Worm (Caenorhabditis elegans) whole organism, L3 larva: Measurements from ENCODE around the gene C47E8.9.
A peak's percentile ranks its signal among the peaks of the same experiment; 100 is the strongest.

Experiments
- R02D3.7 ChIP-seq: fragments of 150-350 bp; optimal IDR thresholded peaks from 2 replicates; lab custom pipeline; 2014; ENCODE audit warnings: missing biosample characterization, missing genetic modification characterization
- ZK546.5 ChIP-seq: sonication (generic microtip); optimal IDR thresholded peaks from 2 replicates; lab custom pipeline; 2017; ENCODE audit warnings: missing biosample characterization, missing genetic modification characterization
- aly-2 ChIP-seq: fragments of 150-350 bp; optimal IDR thresholded peaks from 2 replicates; lab custom pipeline; 2014; ENCODE audit warnings: missing biosample characterization, missing genetic modification characterization
- ama-1 ChIP-seq: fragments of 150-350 bp; optimal IDR thresholded peaks from 2 replicates; lab custom pipeline; 2018
- ceh-16 ChIP-seq: sonication (generic microtip); optimal IDR thresholded peaks from 2 replicates; lab custom pipeline; 2017; ENCODE audit warnings: missing biosample characterization, missing genetic modification characterization
- ceh-28 ChIP-seq: fragments of 150-350 bp; optimal IDR thresholded peaks from 2 replicates; lab custom pipeline; 2014; ENCODE audit warnings: missing biosample characterization, missing genetic modification reagents, missing genetic modification characterization
- ceh-82 ChIP-seq: fragments of 150-350 bp; optimal IDR thresholded peaks from 2 replicates; lab custom pipeline; 2014; ENCODE audit warnings: missing biosample characterization, missing genetic modification characterization
- ceh-9 ChIP-seq: sonication (generic microtip); optimal IDR thresholded peaks from 2 replicates; lab custom pipeline; 2018; ENCODE audit warnings: missing biosample characterization, missing genetic modification characterization
- daf-12 ChIP-seq: fragments of 150-350 bp; optimal IDR thresholded peaks from 2 replicates; lab custom pipeline; 2014; ENCODE audit warnings: missing biosample characterization, missing genetic modification reagents, missing genetic modification characterization
- egl-5 ChIP-seq: fragments of 150-350 bp; optimal IDR thresholded peaks from 2 replicates; lab custom pipeline; 2017; ENCODE audit warnings: missing biosample characterization, missing genetic modification reagents, missing genetic modification characterization, inconsistent platforms
- elt-1 ChIP-seq: fragments of 150-350 bp; optimal IDR thresholded peaks from 2 replicates; lab custom pipeline; 2014; ENCODE audit warnings: missing biosample characterization, missing genetic modification characterization
- elt-3 ChIP-seq, 3 experiments: fragments of 150-350 bp in 1 of 3; sonication (generic microtip) in 2 of 3; optimal IDR thresholded peaks; 2 replicates in 2 of 3; 4 replicates in 1 of 3; lab custom pipeline; 2014 to 2017; ENCODE audit warnings: missing biosample characterization in 3 of 3, missing genetic modification characterization in 3 of 3
- eor-1 ChIP-seq, 2 experiments: fragments of 150-350 bp; optimal IDR thresholded peaks; 2 replicates each; lab custom pipeline; 2014 to 2018; ENCODE audit warnings: missing biosample characterization in 2 of 2, missing genetic modification characterization in 2 of 2
- fos-1 ChIP-seq: fragments of 150-350 bp; optimal IDR thresholded peaks from 2 replicates; lab custom pipeline; 2014; ENCODE audit warnings: missing biosample characterization, missing genetic modification characterization
- hmg-11 ChIP-seq: sonication (generic microtip); optimal IDR thresholded peaks from 2 replicates; lab custom pipeline; 2016; ENCODE audit warnings: missing genetic modification characterization, missing compliant biosample characterization
- jun-1 ChIP-seq: fragments of 150-350 bp; optimal IDR thresholded peaks from 2 replicates; lab custom pipeline; 2014; ENCODE audit warnings: missing biosample characterization, missing genetic modification reagents, missing genetic modification characterization
- lin-15B ChIP-seq: fragments of 150-350 bp; optimal IDR thresholded peaks from 2 replicates; lab custom pipeline; 2014; ENCODE audit warnings: missing biosample characterization, missing genetic modification characterization
- lsy-12 ChIP-seq: sonication (generic microtip); optimal IDR thresholded peaks from 2 replicates; lab custom pipeline; 2016; ENCODE audit warnings: mild to moderate bottlenecking, missing genetic modification characterization, missing compliant biosample characterization
- mdl-1 ChIP-seq: fragments of 150-350 bp; optimal IDR thresholded peaks from 2 replicates; lab custom pipeline; 2014; ENCODE audit warnings: missing biosample characterization, missing genetic modification characterization
- mml-1 ChIP-seq: fragments of 150-350 bp; sonication (generic microtip); optimal IDR thresholded peaks from 3 replicates; lab custom pipeline; 2014; ENCODE audit warnings: missing biosample characterization, missing genetic modification characterization
- nfya-1 ChIP-seq: sonication (generic microtip); optimal IDR thresholded peaks from 2 replicates; lab custom pipeline; 2017; ENCODE audit warnings: missing genetic modification characterization, mild to moderate bottlenecking, missing compliant biosample characterization, antibody characterized with exemption, moderate library complexity; ENCODE audit not compliant: insufficient read depth
- nhr-23 ChIP-seq: fragments of 150-350 bp; optimal IDR thresholded peaks from 2 replicates; lab custom pipeline; 2014; ENCODE audit warnings: missing biosample characterization, missing genetic modification reagents, missing genetic modification characterization
- nhr-25 ChIP-seq: sonication (generic microtip); optimal IDR thresholded peaks from 2 replicates; lab custom pipeline; 2017; ENCODE audit warnings: missing biosample characterization, missing genetic modification characterization
- nhr-28 ChIP-seq: fragments of 150-350 bp; optimal IDR thresholded peaks from 2 replicates; lab custom pipeline; 2014; ENCODE audit warnings: missing biosample characterization, missing genetic modification characterization
- nhr-43 ChIP-seq: sonication (generic microtip); optimal IDR thresholded peaks from 2 replicates; lab custom pipeline; 2016; ENCODE audit warnings: mild to moderate bottlenecking, missing genetic modification characterization, missing compliant biosample characterization; ENCODE audit not compliant: poor library complexity, severe bottlenecking
- nhr-67 ChIP-seq: fragments of 150-350 bp; optimal IDR thresholded peaks from 2 replicates; lab custom pipeline; 2014; ENCODE audit warnings: missing biosample characterization, missing genetic modification characterization
- pha-4 ChIP-seq: fragments of 150-350 bp; optimal IDR thresholded peaks from 2 replicates; lab custom pipeline; 2014; ENCODE audit warnings: missing biosample characterization, missing genetic modification reagents, missing genetic modification characterization
- pqm-1 ChIP-seq: fragments of 150-350 bp; optimal IDR thresholded peaks from 2 replicates; lab custom pipeline; 2017; ENCODE audit warnings: missing biosample characterization, missing genetic modification characterization, inconsistent platforms
- skn-1 ChIP-seq: fragments of 150-350 bp; optimal IDR thresholded peaks from 2 replicates; lab custom pipeline; 2014; ENCODE audit warnings: missing biosample characterization, missing genetic modification characterization
- tbx-2 ChIP-seq: sonication (generic microtip); optimal IDR thresholded peaks from 2 replicates; lab custom pipeline; 2016; ENCODE audit warnings: mild to moderate bottlenecking, missing genetic modification characterization, missing compliant biosample characterization
- unc-39 ChIP-seq: sonication (generic microtip); optimal IDR thresholded peaks from 4 replicates; lab custom pipeline; 2017; ENCODE audit warnings: missing biosample characterization, missing genetic modification characterization
- unc-62 ChIP-seq: fragments of 150-350 bp; sonication (generic microtip); optimal IDR thresholded peaks from 4 replicates; lab custom pipeline; 2014; ENCODE audit warnings: missing biosample characterization, missing genetic modification reagents, missing genetic modification characterization
- zag-1 ChIP-seq: fragments of 150-350 bp; optimal IDR thresholded peaks from 2 replicates; lab custom pipeline; 2014; ENCODE audit warnings: missing biosample characterization, missing genetic modification characterization
- ztf-11 ChIP-seq: fragments of 150-350 bp; optimal IDR thresholded peaks from 2 replicates; lab custom pipeline; 2014; ENCODE audit warnings: missing biosample characterization, missing genetic modification characterization
- ztf-4 ChIP-seq: fragments of 150-350 bp; optimal IDR thresholded peaks from 2 replicates; lab custom pipeline; 2014; ENCODE audit warnings: missing biosample characterization, missing genetic modification characterization

Gene C47E8.9

DNA sequence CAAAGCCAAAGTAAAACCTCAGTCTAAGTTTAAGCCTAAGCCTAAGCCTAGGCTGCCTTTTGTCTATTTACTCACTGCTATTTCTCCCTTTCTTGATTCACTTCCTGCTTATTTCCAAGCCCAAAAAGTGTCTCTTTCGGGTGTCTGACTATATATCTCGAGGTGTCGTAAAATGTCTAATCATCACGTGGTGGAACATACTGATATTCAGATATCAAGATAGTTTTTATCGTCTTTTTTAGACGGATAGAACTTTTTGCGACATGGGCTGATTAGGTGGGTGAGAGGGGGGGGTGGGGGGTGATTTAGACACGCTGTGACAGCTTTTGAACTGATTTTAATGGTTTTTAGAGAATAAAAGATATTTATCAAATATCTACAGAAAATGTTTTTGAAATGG lies 6.1 kb upstream of the C47E8.9 start:
- no peak for TF ChIP-seq lin-15B (tag; lab: Kevin White, UChicago)
- TF ChIP-seq pha-4 (tag; lab: Kevin White, UChicago): no peak
- TF ChIP-seq mdl-1: no peak
- no peak for TF ChIP-seq elt-1 (tag; lab: Kevin White, UChicago)

- TF ChIP-seq egl-5 (no peak), nhr-23 (tag; lab: Kevin White, UChicago) (peak; percentile 16), zag-1 (no peak), nhr-43 (tag; lab: Kevin White, UChicago) (no peak), lsy-12 (no peak), nhr-28 (tag; lab: Kevin White, UChicago) (no peak), ceh-9 (tag; lab: Kevin White, UChicago) (no peak), ceh-82 (tag; lab: Kevin White, UChicago) (no peak), ceh-16 (tag; lab: Kevin White, UChicago) (no peak), hmg-11 (tag; lab: Kevin White, UChicago) (no peak), ceh-28 (tag; lab: Kevin White, UChicago) (no peak), ama-1 (lab: Kevin White, UChicago) (no peak), mml-1 (tag; lab: Kevin White, UChicago) (no peak), ZK546.5 (no peak), nhr-25 (tag; lab: Kevin White, UChicago) (peak; percentile 37), fos-1 (tag; lab: Kevin White, UChicago) (no peak), daf-12 (no peak), nfya-1 (no peak), skn-1 (tag; lab: Kevin White, UChicago) (no peak), lin-15B (tag; lab: Kevin White, UChicago) (no peak), elt-3 (tag; optimal IDR thresholded peaks at IDR 0.05; lab: Kevin White, UChicago) (peak in 2 of 3 experiments; percentile 54 to 63)
These were observed 5.0 kb upstream of the C47E8.9 start, which contains the start of gene slc-25A29 for ce11 chrV:14658131-14658530. slc-25A29 (minus strand) TSS chrV:14658175.

ce11 chrV:14659595-14659994 lies 3.5 kb upstream of the C47E8.9 start:
- TF ChIP-seq tbx-2 (no peak), ceh-9 (tag; lab: Kevin White, UChicago) (no peak), unc-62 (GFP tag; lab: Kevin White, UChicago) (no peak), aly-2 (tag; lab: Kevin White, UChicago) (no peak), pha-4 (tag; lab: Kevin White, UChicago) (no peak), mdl-1 (no peak), elt-1 (tag; lab: Kevin White, UChicago) (no peak), egl-5 (no peak), ztf-4 (tag; lab: Kevin White, UChicago) (no peak), ZK546.5 (no peak), unc-39 (tag; lab: Kevin White, UChicago) (no peak), daf-12 (no peak), pqm-1 (tag; lab: Kevin White, UChicago) (no peak), ceh-82 (tag; lab: Kevin White, UChicago) (no peak), nhr-23 (tag; lab: Kevin White, UChicago) (no peak), jun-1 (tag; lab: Kevin White, UChicago) (no peak), elt-3 (tag; optimal IDR thresholded peaks at IDR 0.05; lab: Kevin White, UChicago) (no peak), hmg-11 (tag; lab: Kevin White, UChicago) (no peak), nhr-67 (tag; lab: Kevin White, UChicago) (no peak), ztf-11 (tag; lab: Kevin White, UChicago) (no peak)
- TF ChIP-seq, all 47 proteins: peak for 0

DNA sequence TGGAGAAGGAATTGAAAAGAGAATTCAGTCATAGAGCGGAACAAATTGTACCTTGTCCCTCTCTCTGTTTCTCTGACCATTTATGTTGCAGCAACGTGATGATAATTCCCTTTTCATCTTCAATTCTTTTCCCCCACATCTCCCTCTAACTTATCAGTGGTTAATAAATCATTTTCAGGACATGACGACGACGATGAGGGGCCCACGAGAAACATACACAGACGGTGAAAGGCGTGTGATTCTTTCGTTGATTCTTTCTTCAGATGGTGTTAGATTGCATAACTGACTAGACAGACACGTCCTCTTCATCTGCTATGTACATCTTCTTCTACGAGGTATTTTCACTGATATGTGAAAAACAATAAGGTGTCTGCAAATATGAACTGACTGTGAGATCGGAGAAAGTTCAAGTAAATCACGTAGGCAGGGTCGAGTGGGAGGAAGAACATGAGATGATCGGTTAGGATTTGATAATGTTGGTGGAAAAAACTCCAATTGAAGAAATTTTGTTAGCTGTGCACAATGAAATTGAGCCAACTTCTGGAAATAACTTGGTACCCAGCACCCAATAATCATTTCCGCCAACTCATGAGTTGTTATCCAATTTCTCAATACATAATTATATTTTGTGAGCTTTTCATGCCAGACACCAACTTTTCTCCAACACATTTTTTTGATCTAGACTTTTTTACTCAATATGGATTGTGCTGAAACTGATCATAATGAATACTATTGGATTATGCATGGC lies 2.3 kb upstream of the C47E8.9 start, which contains the start of gene srh-17:
srh-17 (plus strand) TSS at position 698 of the 748 bp plus-strand sequence.
- no peak for TF ChIP-seq elt-1 (tag; lab: Kevin White, UChicago)
- TF ChIP-seq mdl-1: peak; percentile 70
- TF ChIP-seq elt-3 (tag; optimal IDR thresholded peaks at IDR 0.05; lab: Kevin White, UChicago): peak in 1 of 3 experiments; percentile 35
- TF ChIP-seq nhr-25 (tag; lab: Kevin White, UChicago): peak; percentile 82
- no peak for TF ChIP-seq mml-1 (tag; lab: Kevin White, UChicago)
- no peak for TF ChIP-seq lin-15B (tag; lab: Kevin White, UChicago)
- TF ChIP-seq nfya-1: peak; percentile 20
- TF ChIP-seq pha-4 (tag; lab: Kevin White, UChicago): no peak
- peak; percentile 24 for TF ChIP-seq R02D3.7
- TF ChIP-seq nhr-23 (tag; lab: Kevin White, UChicago): peak; percentile 74
- peak; percentile 25 for TF ChIP-seq lsy-12
- no peak for TF ChIP-seq eor-1 (tag; optimal IDR thresholded peaks at IDR 0.05; lab: Kevin White, UChicago)
- no peak for TF ChIP-seq nhr-67 (tag; lab: Kevin White, UChicago)
- peak; percentile 90 for TF ChIP-seq nhr-43 (tag; lab: Kevin White, UChicago)
- TF ChIP-seq, all 47 proteins: peak for 8
